Worm (Caenorhabditis elegans) whole organism, mixed stage, embryonic: ENCODE data around the gene F39F10.3.

ENCODE experiments used
- blmp-1 ChIP-seq: fragments of 150-350 bp; optimal IDR thresholded peaks from 2 replicates; lab custom pipeline; 2014; ENCODE audit warnings: missing biosample characterization, missing genetic modification characterization
- ham-2 ChIP-seq: fragments of 200-800 bp; sonication (Bioruptor generic); optimal IDR thresholded peaks from 2 replicates; lab custom pipeline; 2018; ENCODE audit warnings: mild to moderate bottlenecking, missing genetic modification characterization, missing compliant biosample characterization
- nhr-237 ChIP-seq: fragments of 150-350 bp; optimal IDR thresholded peaks from 2 replicates; lab custom pipeline; 2014; ENCODE audit warnings: missing biosample characterization, missing genetic modification characterization
- snpc-4 ChIP-seq: fragments of 150-350 bp; optimal IDR thresholded peaks from 2 replicates; lab custom pipeline; 2014; ENCODE audit warnings: missing biosample characterization, missing genetic modification characterization
- ztf-11 ChIP-seq: fragments of 150-350 bp; optimal IDR thresholded peaks from 2 replicates; lab custom pipeline; 2014; ENCODE audit warnings: missing biosample characterization, missing genetic modification characterization

- TF ChIP-seq blmp-1 (tag; lab: Kevin White, UChicago) (no peak), ham-2 (GFP tag; lab: Kevin White, UChicago) (peak; percentile 56), nhr-237 (tag; lab: Kevin White, UChicago) (no peak), snpc-4 (tag; lab: Kevin White, UChicago) (no peak), ztf-11 (tag; lab: Kevin White, UChicago) (peak; percentile 6)
Measured at ce11 chrX:16928087-16928486, 36.3 kb downstream of the F39F10.3 start.
